Worm (Caenorhabditis elegans) whole organism, dauer: ENCODE measurements around the gene F22F7.3.
"Not testable (repeated sequence)": the region's sequence is repeated elsewhere in the genome, so short reads cannot be mapped to it uniquely, and the experiment has no call there.

Experiments
- unc-62 ChIP-seq: sonication (generic microtip); optimal IDR thresholded peaks from 2 replicates; lab custom pipeline; 2017; ENCODE audit warnings: missing biosample characterization, missing genetic modification reagents, missing genetic modification characterization

The F22F7.3 gene

ce11 chrV:2110368-2110767, at the start of gene F22F7.3:
TSS of gene F22F7.3 (plus strand) at chrV:2110668.
- TF ChIP-seq unc-62, result no peak

ce11 chrV:2066780-2067179, 43.7 kb upstream of the F22F7.3 start, which contains the start of gene nhr-86:
TSS of gene nhr-86 (minus strand) at chrV:2066850.
- TF ChIP-seq unc-62, result no peak

- TF ChIP-seq unc-62, result no peak
These were observed 43.0 kb upstream of the F22F7.3 start for ce11 chrV:2067419-2067818.

- TF ChIP-seq unc-62, result no peak
These were observed 42.4 kb upstream of the F22F7.3 start, which contains the start of gene lbp-9 for ce11 chrV:2067985-2068499. TSS of gene lbp-9 (plus strand) at chrV:2068449.

ce11 chrV:2068728-2069443, 41.6 kb upstream of the F22F7.3 start:
- TF ChIP-seq unc-62, result no peak

- TF ChIP-seq unc-62, result no peak
These were observed 37.7 kb upstream of the F22F7.3 start, which contains the start of gene Y40B10A.9 for ce11 chrV:2072807-2073206. TSS of gene Y40B10A.9 (minus strand) at chrV:2072907.

- no peak for TF ChIP-seq unc-62
These were observed 34.4 kb upstream of the F22F7.3 start for ce11 chrV:2076043-2076442.

ce11 chrV:2081269-2081668, 29.2 kb upstream of the F22F7.3 start:
- TF ChIP-seq unc-62, result no peak

ce11 chrV:2081894-2082293, 28.6 kb upstream of the F22F7.3 start:
- no peak for TF ChIP-seq unc-62

ce11 chrV:2083869-2084268, 26.6 kb upstream of the F22F7.3 start:
- no peak for TF ChIP-seq unc-62

ce11 chrV:2085745-2086267, 24.7 kb upstream of the F22F7.3 start, which contains the start of gene F36F12.3:
TSS of gene F36F12.3 (plus strand) at chrV:2085795.
- not testable (repeated sequence) for TF ChIP-seq unc-62

- TF ChIP-seq unc-62, result not testable (repeated sequence)
These were observed 20.1 kb upstream of the F22F7.3 start, which contains the start of gene ztf-28 for ce11 chrV:2090321-2090720. TSS of gene ztf-28 (plus strand) at chrV:2090669.

- no peak for TF ChIP-seq unc-62
These were observed 15.3 kb upstream of the F22F7.3 start, which contains the start of gene F36F12.2 for ce11 chrV:2095204-2095603. TSS of gene F36F12.2 (minus strand) at chrV:2095304.

- no peak for TF ChIP-seq unc-62
These were observed 14.7 kb upstream of the F22F7.3 start, which contains the start of gene clec-207 for ce11 chrV:2095772-2096171. TSS of gene clec-207 (plus strand) at chrV:2096072.

- TF ChIP-seq unc-62, result no peak
These were observed 12.8 kb upstream of the F22F7.3 start, which contains the start of gene clec-208 for ce11 chrV:2097653-2098052. TSS of gene clec-208 (plus strand) at chrV:2097953.

- TF ChIP-seq unc-62, result no peak
These were observed 11.4 kb upstream of the F22F7.3 start, which contains the start of gene F36F12.7 for ce11 chrV:2099040-2099439. TSS of gene F36F12.7 (plus strand) at chrV:2099340.

- TF ChIP-seq unc-62, result no peak
These were observed 7.3 kb upstream of the F22F7.3 start, which contains the start of gene F36F12.1 for ce11 chrV:2103118-2103517. TSS of gene F36F12.1 (minus strand) at chrV:2103218.
